Worm (Caenorhabditis elegans) whole organism, mixed stage, embryonic: ENCODE data around the gene ndub-6.

Experiments used
- ces-1 ChIP-seq: fragments of 150-350 bp; optimal IDR thresholded peaks from 2 replicates; lab custom pipeline; 2014; ENCODE audit warnings: missing biosample characterization, missing genetic modification reagents, missing genetic modification characterization
- elt-3 ChIP-seq: fragments of 150-350 bp; optimal IDR thresholded peaks from 2 replicates; lab custom pipeline; 2014; ENCODE audit warnings: missing biosample characterization, missing genetic modification characterization
- ham-2 ChIP-seq: fragments of 200-800 bp; sonication (Bioruptor generic); optimal IDR thresholded peaks from 2 replicates; lab custom pipeline; 2018; ENCODE audit warnings: mild to moderate bottlenecking, missing genetic modification characterization, missing compliant biosample characterization
- hlh-1 ChIP-seq: fragments of 150-350 bp; optimal IDR thresholded peaks from 2 replicates; lab custom pipeline; 2014; ENCODE audit warnings: missing biosample characterization, missing genetic modification reagents, missing genetic modification characterization
- lin-13 ChIP-seq: fragments of 150-350 bp; optimal IDR thresholded peaks from 2 replicates; lab custom pipeline; 2014; ENCODE audit warnings: missing biosample characterization, missing genetic modification characterization
- nhr-237 ChIP-seq: fragments of 150-350 bp; optimal IDR thresholded peaks from 2 replicates; lab custom pipeline; 2014; ENCODE audit warnings: missing biosample characterization, missing genetic modification characterization
- nhr-28 ChIP-seq: fragments of 150-350 bp; optimal IDR thresholded peaks from 2 replicates; lab custom pipeline; 2014; ENCODE audit warnings: missing biosample characterization, missing genetic modification characterization
- nhr-76 ChIP-seq: sonication (generic microtip); optimal IDR thresholded peaks from 2 replicates; lab custom pipeline; 2017; ENCODE audit warnings: missing biosample characterization, missing genetic modification characterization
- pha-4 ChIP-seq: fragments of 150-350 bp; optimal IDR thresholded peaks from 2 replicates; lab custom pipeline; 2018; ENCODE audit warnings: missing biosample characterization, missing genetic modification reagents, missing genetic modification characterization
- unc-39 ChIP-seq: fragments of 150-350 bp; optimal IDR thresholded peaks from 2 replicates; lab custom pipeline; 2014; ENCODE audit warnings: missing biosample characterization, missing genetic modification characterization
- zip-8 ChIP-seq: fragments of 150-350 bp; optimal IDR thresholded peaks from 2 replicates; lab custom pipeline; 2014; ENCODE audit warnings: missing biosample characterization, missing genetic modification characterization
- ztf-11 ChIP-seq: fragments of 150-350 bp; optimal IDR thresholded peaks from 2 replicates; lab custom pipeline; 2014; ENCODE audit warnings: missing biosample characterization, missing genetic modification characterization

DNA sequence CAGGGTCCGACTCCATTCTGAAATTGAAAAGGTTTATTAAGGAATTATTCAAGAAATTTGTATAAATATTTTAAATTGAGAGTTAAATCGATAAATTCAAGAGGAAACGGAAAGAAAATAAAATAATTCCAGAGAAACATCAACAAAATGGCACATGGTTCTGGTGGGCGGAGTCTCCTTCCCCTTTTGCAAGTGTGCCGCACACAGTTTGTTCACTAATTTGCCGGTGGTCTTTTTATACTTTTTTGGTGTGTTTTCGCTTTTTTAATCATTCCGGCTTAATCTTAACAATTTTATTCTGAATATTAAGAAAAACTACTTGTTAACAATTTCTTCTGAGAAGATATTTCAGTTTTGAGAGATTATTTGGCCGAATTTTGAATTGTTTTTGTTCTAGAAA, 47.3 kb upstream of the ndub-6 start, which contains the start of the genes ragc-1 and Y24F12A.1:
- TF ChIP-seq ztf-11 (tag; lab: Kevin White, UChicago) (no peak), nhr-28 (tag; lab: Kevin White, UChicago) (no peak), lin-13 (no peak), pha-4 (tag; lab: Kevin White, UChicago) (peak; percentile 36), nhr-237 (tag; lab: Kevin White, UChicago) (peak; percentile 12), ham-2 (GFP tag; lab: Kevin White, UChicago) (no peak), elt-3 (tag; lab: Kevin White, UChicago) (no peak), nhr-76 (tag; lab: Kevin White, UChicago) (no peak), hlh-1 (peak; percentile 71), zip-8 (tag; lab: Kevin White, UChicago) (no peak), ces-1 (GFP tag; lab: Kevin White, UChicago) (peak; percentile 40), unc-39 (tag; lab: Kevin White, UChicago) (no peak)
